Worm (Caenorhabditis elegans) whole organism, mixed stage, embryonic: Measurements from ENCODE around the gene C39B10.3.

Experiments used
- nhr-28 ChIP-seq: fragments of 150-350 bp; optimal IDR thresholded peaks from 2 replicates; lab custom pipeline; 2014; ENCODE audit warnings: missing biosample characterization, missing genetic modification characterization
- pha-4 ChIP-seq: fragments of 150-350 bp; optimal IDR thresholded peaks from 2 replicates; lab custom pipeline; 2018; ENCODE audit warnings: missing biosample characterization, missing genetic modification reagents, missing genetic modification characterization

- no peak for TF ChIP-seq pha-4 (tag; lab: Kevin White, UChicago)
- no peak for TF ChIP-seq nhr-28 (tag; lab: Kevin White, UChicago)
Measured at ce11 chrX:10401118-10401517, 42.8 kb upstream of the C39B10.3 start.
